Fruit fly (Drosophila melanogaster) ovary, adult (tissue): ENCODE results near the gene Ski6.
"Not testable (repeated sequence)": the region's sequence is repeated elsewhere in the genome, so short reads cannot be mapped to it uniquely, and the experiment has no call there.

Experiments used
- CG17801 ChIP-seq: fragments of 200-800 bp; optimal IDR thresholded peaks from 2 replicates; lab custom pipeline; 2019; ENCODE audit warnings: missing biosample characterization, mild to moderate bottlenecking, missing genetic modification characterization, moderate library complexity; ENCODE audit not compliant: partially characterized antibody

Ski6 gene

dm6 chr2L:13231739-13232138 lies 9.5 kb upstream of the Ski6 start, which contains the start of gene Prosalpha6T:
TSS of gene Prosalpha6T (plus strand) at chr2L:13232039.
- no peak for TF ChIP-seq CG17801

dm6 chr2L:13229388-13229882 lies 7.2 kb upstream of the Ski6 start, which contains the start of gene CG16815:
TSS of gene CG16815 (plus strand) at chr2L:13229832.
- no peak for TF ChIP-seq CG17801

- TF ChIP-seq CG17801 = no peak
Measured at dm6 chr2L:13227242-13227641, 5.0 kb upstream of the Ski6 start, which contains the start of gene CG16813. TSS of gene CG16813 (plus strand) at chr2L:13227529.

dm6 chr2L:13225225-13225840 lies 3.1 kb upstream of the Ski6 start, which contains the start of gene CG15480:
TSS of gene CG15480 (minus strand) at chr2L:13225275.
- no peak for TF ChIP-seq CG17801

dm6 chr2L:13219281-13220092 lies 2.7 kb downstream of the Ski6 start, which contains the start of the genes CG9426 and mRF1:
TSS of gene CG9426 (minus strand) at chr2L:13219923.
TSS of gene mRF1 (plus strand) at chr2L:13219979.
- peak; percentile 29 for TF ChIP-seq CG17801

dm6 chr2L:13215640-13216129 lies 6.5 kb downstream of the Ski6 start:
- peak; percentile 25 for TF ChIP-seq CG17801

dm6 chr2L:13215010-13215409 lies 7.2 kb downstream of the Ski6 start, which contains the start of gene kek4:
TSS of gene kek4 (minus strand) at chr2L:13215350.
- TF ChIP-seq CG17801 = no peak

- TF ChIP-seq CG17801 = not testable (repeated sequence)
Measured at dm6 chr2L:13211764-13212265, 10.4 kb downstream of the Ski6 start, which contains the start of gene CG15482. TSS of gene CG15482 (minus strand) at chr2L:13211814.

dm6 chr2L:13206857-13207463 lies 15.3 kb downstream of the Ski6 start:
- TF ChIP-seq CG17801 = peak; percentile 41

dm6 chr2L:13206077-13206668 lies 16.1 kb downstream of the Ski6 start:
- peak; percentile 26 for TF ChIP-seq CG17801

dm6 chr2L:13205256-13205655 lies 17.0 kb downstream of the Ski6 start:
- TF ChIP-seq CG17801 = peak; percentile 6

- no peak for TF ChIP-seq CG17801
Measured at dm6 chr2L:13204151-13204550, 18.1 kb downstream of the Ski6 start.

dm6 chr2L:13203437-13204137 lies 18.6 kb downstream of the Ski6 start, which contains the start of gene Pect:
TSS of gene Pect (plus strand) at chr2L:13203762.
- peak; percentile 21 for TF ChIP-seq CG17801

dm6 chr2L:13202960-13203436 lies 19.2 kb downstream of the Ski6 start, which contains the start of gene CG16972:
TSS of gene CG16972 (minus strand) at chr2L:13203295.
- TF ChIP-seq CG17801 = peak; percentile 12

dm6 chr2L:13195822-13196221 lies 26.4 kb downstream of the Ski6 start:
- no peak for TF ChIP-seq CG17801
